Worm (Caenorhabditis elegans) whole organism, L2 larva: Measurements from ENCODE around the gene Y73B6BL.29.

Experiments
- ZK546.5 ChIP-seq: sonication (generic microtip); optimal IDR thresholded peaks from 2 replicates; lab custom pipeline; 2017; ENCODE audit warnings: missing biosample characterization, missing genetic modification characterization
- alr-1 ChIP-seq: fragments of 150-350 bp; optimal IDR thresholded peaks from 2 replicates; lab custom pipeline; 2014; ENCODE audit warnings: missing biosample characterization, missing genetic modification characterization
- ama-1 ChIP-seq: fragments of 150-350 bp; optimal IDR thresholded peaks from 2 replicates; lab custom pipeline; 2018; ENCODE audit warnings: inconsistent platforms
- ceh-16 ChIP-seq: fragments of 150-350 bp; optimal IDR thresholded peaks from 2 replicates; lab custom pipeline; 2014; ENCODE audit warnings: missing biosample characterization, missing genetic modification characterization
- elt-3 ChIP-seq: sonication (generic microtip); optimal IDR thresholded peaks from 2 replicates; lab custom pipeline; 2017; ENCODE audit warnings: missing biosample characterization, missing genetic modification characterization
- nhr-11 ChIP-seq: fragments of 150-350 bp; optimal IDR thresholded peaks from 2 replicates; lab custom pipeline; 2014; ENCODE audit warnings: missing biosample characterization, missing genetic modification characterization
- nhr-12 ChIP-seq: fragments of 150-350 bp; optimal IDR thresholded peaks from 2 replicates; lab custom pipeline; 2014; ENCODE audit warnings: missing biosample characterization, missing genetic modification characterization
- nhr-77 ChIP-seq: fragments of 150-350 bp; optimal IDR thresholded peaks from 2 replicates; lab custom pipeline; 2014; ENCODE audit warnings: missing biosample characterization, missing genetic modification characterization
- unc-39 ChIP-seq: fragments of 150-350 bp; optimal IDR thresholded peaks from 2 replicates; lab custom pipeline; 2014; ENCODE audit warnings: missing biosample characterization, missing genetic modification characterization
- ztf-4 ChIP-seq: fragments of 150-350 bp; optimal IDR thresholded peaks from 2 replicates; lab custom pipeline; 2014; ENCODE audit warnings: missing biosample characterization, missing genetic modification characterization

ce11 chrIV:6303642-6304041, 18.1 kb upstream of the Y73B6BL.29 start, which contains the start of gene srv-25:
- TF ChIP-seq unc-39 = no peak
- TF ChIP-seq ama-1 = no peak
- TF ChIP-seq elt-3 (tag; lab: Kevin White, UChicago) = no peak
- TF ChIP-seq ZK546.5 (tag; lab: Kevin White, UChicago) = no peak
- no peak for TF ChIP-seq alr-1
- no peak for TF ChIP-seq ceh-16
- no peak for TF ChIP-seq ztf-4
- TF ChIP-seq nhr-11 (tag; lab: Kevin White, UChicago) = no peak
- TF ChIP-seq nhr-12 (tag; lab: Kevin White, UChicago) = no peak
- no peak for TF ChIP-seq nhr-77 (tag; lab: Kevin White, UChicago)
